Fruit fly (Drosophila melanogaster) whole organism: ENCODE results near the gene CG12009.

Experiments used
- CG8478 ChIP-seq: fragments of >200 bp; optimal IDR thresholded peaks from 2 replicates; lab custom pipeline; 2018; ENCODE audit warnings: inconsistent platforms
- Dll ChIP-seq: fragments of >200 bp; optimal IDR thresholded peaks from 2 replicates; lab custom pipeline; 2017
- EcR ChIP-seq, 2 experiments: fragments of >200 bp; optimal IDR thresholded peaks; 2 replicates each; lab custom pipeline; 2017; ENCODE audit warnings: missing biosample characterization in 2 of 2, missing genetic modification characterization in 2 of 2, missing genetic modification reagents in 2 of 2
- pan ChIP-seq: fragments of >200 bp; optimal IDR thresholded peaks from 2 replicates; lab custom pipeline; 2017
- psq ChIP-seq: fragments of >200 bp; optimal IDR thresholded peaks from 2 replicates; lab custom pipeline; 2017
- usp ChIP-seq: fragments of >200 bp; optimal IDR thresholded peaks from 2 replicates; lab custom pipeline; 2017; ENCODE audit warnings: missing biosample characterization, missing genetic modification characterization, mixed read lengths

CG12009 gene

dm6 chr3L:3325925-3326903, 35.0 kb downstream of the CG12009 start, which contains the start of gene Gtpx:
TSS of gene Gtpx (plus strand) at chr3L:3326265.
- TF ChIP-seq usp, result no peak
- no peak for TF ChIP-seq psq (lab: Kevin White, UChicago)
- no peak for TF ChIP-seq Dll
- no peak for TF ChIP-seq EcR (GFP tag; optimal IDR thresholded peaks at IDR 0.05; lab: Kevin White, UChicago)
- TF ChIP-seq CG8478 (lab: Kevin White, UChicago), result no peak
- TF ChIP-seq pan (lab: Kevin White, UChicago), result no peak

- no peak for TF ChIP-seq usp
- TF ChIP-seq Dll, result no peak
- TF ChIP-seq psq (lab: Kevin White, UChicago), result no peak
- TF ChIP-seq pan (lab: Kevin White, UChicago), result no peak
- TF ChIP-seq EcR (GFP tag; optimal IDR thresholded peaks at IDR 0.05; lab: Kevin White, UChicago), result no peak
- no peak for TF ChIP-seq CG8478 (lab: Kevin White, UChicago)
Observed at dm6 chr3L:3328771-3329170, 37.5 kb downstream of the CG12009 start, which contains the start of gene Strip. TSS of gene Strip (minus strand) at chr3L:3328871.

dm6 chr3L:3329763-3330162, 38.5 kb downstream of the CG12009 start, which contains the start of gene CG14961:
TSS of gene CG14961 (plus strand) at chr3L:3330063.
- no peak for TF ChIP-seq EcR (GFP tag; optimal IDR thresholded peaks at IDR 0.05; lab: Kevin White, UChicago)
- no peak for TF ChIP-seq psq (lab: Kevin White, UChicago)
- no peak for TF ChIP-seq CG8478 (lab: Kevin White, UChicago)
- no peak for TF ChIP-seq Dll
- TF ChIP-seq usp, result no peak
- no peak for TF ChIP-seq pan (lab: Kevin White, UChicago)

dm6 chr3L:3334784-3335183, 43.5 kb downstream of the CG12009 start, which contains the start of gene CG14969:
TSS of gene CG14969 (minus strand) at chr3L:3334978.
- no peak for TF ChIP-seq EcR (GFP tag; optimal IDR thresholded peaks at IDR 0.05; lab: Kevin White, UChicago)
- TF ChIP-seq pan (lab: Kevin White, UChicago), result no peak
- TF ChIP-seq CG8478 (lab: Kevin White, UChicago), result no peak
- TF ChIP-seq Dll, result no peak
- no peak for TF ChIP-seq psq (lab: Kevin White, UChicago)
- TF ChIP-seq usp, result no peak

- TF ChIP-seq EcR (GFP tag; optimal IDR thresholded peaks at IDR 0.05; lab: Kevin White, UChicago), result no peak
- TF ChIP-seq CG8478 (lab: Kevin White, UChicago), result no peak
- no peak for TF ChIP-seq psq (lab: Kevin White, UChicago)
- TF ChIP-seq Dll, result no peak
- no peak for TF ChIP-seq pan (lab: Kevin White, UChicago)
- TF ChIP-seq usp, result no peak
Observed at dm6 chr3L:3335688-3336087, 44.4 kb downstream of the CG12009 start, which contains the start of gene Drsl1. TSS of gene Drsl1 (minus strand) at chr3L:3335788.

dm6 chr3L:3336368-3337164, 45.3 kb downstream of the CG12009 start, which contains the start of the genes Drsl6 and kst:
TSS of gene Drsl6 (minus strand) at chr3L:3336418.
TSS of gene kst (plus strand) at chr3L:3336860.
- TF ChIP-seq CG8478 (lab: Kevin White, UChicago) (no peak), EcR (GFP tag; optimal IDR thresholded peaks at IDR 0.05; lab: Kevin White, UChicago) (no peak), Dll (no peak), psq (lab: Kevin White, UChicago) (no peak), pan (lab: Kevin White, UChicago) (no peak), usp (no peak)

- TF ChIP-seq EcR (GFP tag; optimal IDR thresholded peaks at IDR 0.05; lab: Kevin White, UChicago) (no peak), usp (no peak), Dll (no peak), psq (lab: Kevin White, UChicago) (no peak), pan (lab: Kevin White, UChicago) (no peak), CG8478 (lab: Kevin White, UChicago) (no peak)
Observed at dm6 chr3L:3337345-3337928, 46.2 kb downstream of the CG12009 start.

dm6 chr3L:3338028-3338855, 47.0 kb downstream of the CG12009 start:
- TF ChIP-seq Dll (no peak), pan (lab: Kevin White, UChicago) (no peak), psq (lab: Kevin White, UChicago) (no peak), usp (no peak), CG8478 (lab: Kevin White, UChicago) (no peak), EcR (GFP tag; optimal IDR thresholded peaks at IDR 0.05; lab: Kevin White, UChicago) (no peak)

dm6 chr3L:3338882-3339590, 47.8 kb downstream of the CG12009 start:
- no peak for TF ChIP-seq EcR (GFP tag; optimal IDR thresholded peaks at IDR 0.05; lab: Kevin White, UChicago)
- TF ChIP-seq psq (lab: Kevin White, UChicago), result no peak
- no peak for TF ChIP-seq pan (lab: Kevin White, UChicago)
- TF ChIP-seq CG8478 (lab: Kevin White, UChicago), result no peak
- TF ChIP-seq Dll, result no peak
- TF ChIP-seq usp, result no peak
